Worm (Caenorhabditis elegans): ENCODE measurements around the gene glb-3.

DNA sequence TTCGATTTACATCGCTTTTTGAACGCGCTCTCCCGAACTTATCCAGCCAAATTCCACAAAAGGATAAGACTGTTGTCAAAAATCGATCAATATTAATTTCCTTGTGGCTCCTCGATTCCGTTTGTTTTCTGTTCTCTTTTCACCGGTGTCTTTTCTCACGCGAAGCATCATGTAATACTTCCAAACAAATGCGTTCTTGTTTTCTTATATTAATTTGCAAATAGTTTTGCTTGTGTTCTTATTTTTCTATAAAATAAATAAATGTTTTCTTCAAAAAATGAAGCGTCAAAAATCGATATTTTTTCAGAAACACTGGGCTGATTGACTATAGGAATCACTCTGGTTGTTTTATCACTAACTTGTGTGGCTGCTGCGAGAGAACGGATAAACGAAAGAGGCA lies 20.8 kb upstream of the glb-3 start, which contains the start of gene math-33:
- TF ChIP-seq ztf-11 (tag; optimal IDR thresholded peaks at IDR 0.05) = no peak
- no peak for TF ChIP-seq mdl-1 (tag; optimal IDR thresholded peaks at IDR 0.05)

Data from whole organism, L4 larva.